Fruit fly (Drosophila melanogaster): ENCODE data around the gene CG2772.

Gene CG2772

DNA sequence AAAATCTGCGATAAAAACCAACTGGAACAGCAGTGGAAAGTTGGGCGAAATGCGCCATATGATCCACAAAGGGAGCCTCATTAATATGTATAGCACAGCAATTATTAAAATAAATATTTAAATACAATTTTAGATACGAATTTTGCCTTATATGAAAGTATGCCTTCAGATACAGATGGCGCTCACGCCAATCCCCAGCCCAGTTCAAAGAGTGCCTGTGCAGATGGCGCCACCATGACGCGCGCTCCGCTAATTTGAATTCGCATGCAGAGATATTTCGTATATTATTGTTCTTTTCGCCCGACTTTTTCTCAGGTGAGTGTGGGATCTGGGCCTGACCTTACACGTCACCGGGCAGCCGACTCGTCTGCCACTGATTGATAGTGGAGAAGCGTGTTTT lies 26.4 kb downstream of the CG2772 start, which contains the start of gene Pgant4 (continued):
- TF ChIP-seq fkh (GFP tag; optimal IDR thresholded peaks at IDR 0.05) (no peak), vri (GFP tag; optimal IDR thresholded peaks at IDR 0.05) (no peak), CG32006 (GFP tag; optimal IDR thresholded peaks at IDR 0.05) (no peak), Ets96B (tag; optimal IDR thresholded peaks at IDR 0.05) (no peak), Blimp-1 (GFP tag; optimal IDR thresholded peaks at IDR 0.05) (no peak), dac (GFP tag; optimal IDR thresholded peaks at IDR 0.05) (no peak)

DNA sequence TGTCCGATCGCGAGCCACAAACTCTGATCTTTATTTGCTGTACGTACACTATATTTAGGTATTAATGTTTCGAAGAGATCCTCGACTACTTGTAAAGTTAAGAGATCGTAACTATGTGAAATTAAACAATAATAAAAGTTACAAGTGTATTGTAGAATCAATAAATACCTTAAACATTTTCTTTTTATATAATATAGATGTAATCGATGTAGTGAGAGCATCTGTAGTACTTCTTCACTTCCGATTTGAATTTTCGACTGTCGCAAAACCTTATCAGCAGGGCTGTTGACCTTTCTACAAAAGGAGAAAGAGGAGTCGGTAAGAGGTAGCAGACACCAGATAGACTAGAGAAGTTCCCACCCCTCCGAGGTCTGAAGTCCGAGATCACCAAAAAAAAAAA lies 29.4 kb downstream of the CG2772 start:
- TF ChIP-seq Ets96B (tag; optimal IDR thresholded peaks at IDR 0.05) (peak; percentile 21), CG3032 (tag; optimal IDR thresholded peaks at IDR 0.05) (peak; percentile 17), esn (GFP tag; optimal IDR thresholded peaks at IDR 0.05) (peak; percentile 56), CG6792 (GFP tag; optimal IDR thresholded peaks at IDR 0.05) (no peak), CG32006 (GFP tag; optimal IDR thresholded peaks at IDR 0.05) (no peak), CG4318 (GFP tag; optimal IDR thresholded peaks at IDR 0.05) (no peak), CG7368 (GFP tag; optimal IDR thresholded peaks at IDR 0.05) (no peak), acj6 (GFP tag; optimal IDR thresholded peaks at IDR 0.05) (peak; percentile 2), CG6276 (GFP tag; optimal IDR thresholded peaks at IDR 0.05) (no peak), CG15336 (GFP tag; IDR thresholded peaks at IDR 0.05) (no peak), lz (GFP tag; optimal IDR thresholded peaks at IDR 0.05) (peak; percentile 28), cyc (GFP tag; optimal IDR thresholded peaks at IDR 0.05) (peak; percentile 15), achi (GFP tag; optimal IDR thresholded peaks at IDR 0.05) (no peak), Hr38 (GFP tag; optimal IDR thresholded peaks at IDR 0.05) (no peak), Sox14 (GFP tag; optimal IDR thresholded peaks at IDR 0.05) (no peak), CG11902 (GFP tag; optimal IDR thresholded peaks at IDR 0.05) (no peak), Sox102F (GFP tag; optimal IDR thresholded peaks at IDR 0.05) (no peak), OdsH (GFP tag; optimal IDR thresholded peaks at IDR 0.05) (no peak), Eip78C (GFP tag) (peak; percentile 81), Hr39 (GFP tag; optimal IDR thresholded peaks at IDR 0.05) (peak; percentile 5), CG31627 (GFP tag; optimal IDR thresholded peaks at IDR 0.05) (peak; percentile 18), topi (GFP tag; optimal IDR thresholded peaks at IDR 0.05) (peak; percentile 27), Met (GFP tag; optimal IDR thresholded peaks at IDR 0.05) (no peak), CG10631 (GFP tag; optimal IDR thresholded peaks at IDR 0.05) (no peak), Hr4 (GFP tag; optimal IDR thresholded peaks at IDR 0.05) (no peak), svp (GFP tag) (peak; percentile 99), salr (GFP tag; optimal IDR thresholded peaks at IDR 0.05) (no peak), CG8632 (GFP tag; optimal IDR thresholded peaks at IDR 0.05) (no peak), CG10669 (GFP tag; optimal IDR thresholded peaks at IDR 0.05) (peak; percentile 2), CG6163 (GFP tag; IDR thresholded peaks at IDR 0.05) (no peak)

DNA sequence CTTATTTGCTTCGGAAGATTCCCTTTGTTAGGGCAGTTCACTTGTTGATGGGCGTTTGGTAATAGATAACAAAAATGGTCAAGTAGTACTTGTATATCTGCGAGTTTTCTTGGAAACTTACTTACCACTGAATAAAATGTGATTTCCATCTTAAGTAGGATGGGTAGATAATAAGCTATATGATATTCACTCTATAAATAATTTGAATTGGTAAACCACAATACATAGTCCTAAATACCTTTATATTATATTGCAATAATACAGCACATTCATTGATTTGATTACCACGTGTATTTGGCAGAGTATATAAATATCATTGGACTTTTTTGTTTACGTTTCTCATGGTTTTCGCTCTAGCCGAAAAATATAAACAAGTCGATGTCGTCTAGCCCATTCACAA lies 30.2 kb downstream of the CG2772 start:
- TF ChIP-seq Eip78C (GFP tag) (peak; percentile 68), fkh (GFP tag; optimal IDR thresholded peaks at IDR 0.05) (peak; percentile 49), CG15336 (GFP tag; IDR thresholded peaks at IDR 0.05) (0 out of 2 replicates have a peak, but pooled peaks have one; percentile 26), ss (GFP tag; optimal IDR thresholded peaks at IDR 0.05) (no peak)

DNA sequence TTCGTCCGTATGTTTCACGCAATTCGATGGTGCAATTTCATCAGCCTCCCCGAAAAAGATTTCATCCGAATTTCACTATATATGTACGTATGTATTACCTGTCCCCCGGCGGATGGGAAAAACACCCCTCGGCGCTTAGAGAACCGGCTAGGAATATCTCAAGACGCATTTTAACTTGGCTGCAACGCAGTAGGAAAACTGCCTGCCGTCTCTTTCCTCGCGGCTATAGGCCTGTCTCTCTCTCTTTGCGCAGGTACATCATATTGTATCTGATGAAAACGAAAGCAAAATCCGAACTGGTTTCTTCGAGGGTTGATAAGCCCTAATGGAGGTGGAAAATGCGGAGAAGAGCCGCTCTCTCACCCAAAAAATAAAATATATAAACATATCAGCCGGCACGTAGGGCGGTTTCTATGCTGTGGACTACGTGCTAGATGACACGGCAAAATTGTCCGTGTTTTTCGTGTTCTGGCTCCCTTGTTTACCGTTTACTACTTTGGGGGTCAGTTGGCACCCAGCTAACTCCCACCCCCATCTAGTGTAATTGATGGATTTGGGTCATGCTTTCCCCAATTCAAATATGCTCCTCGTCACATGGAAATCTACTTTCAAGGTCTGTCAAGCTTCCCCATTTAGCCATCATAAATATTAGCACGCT lies 30.7 kb downstream of the CG2772 start:
- TF ChIP-seq Blimp-1 (GFP tag; optimal IDR thresholded peaks at IDR 0.05) (peak; percentile 70), dsx (GFP tag; optimal IDR thresholded peaks at IDR 0.05; ENCODE audit: poor library complexity, severe bottlenecking) (no peak), CG3032 (tag; optimal IDR thresholded peaks at IDR 0.05) (no peak), achi (GFP tag; optimal IDR thresholded peaks at IDR 0.05) (no peak), eg (GFP tag; IDR thresholded peaks at IDR 0.05) (no peak), Sox14 (GFP tag; optimal IDR thresholded peaks at IDR 0.05) (no peak), CG9139 (GFP tag; optimal IDR thresholded peaks at IDR 0.05) (no peak), topi (GFP tag; optimal IDR thresholded peaks at IDR 0.05) (no peak), OdsH (GFP tag; optimal IDR thresholded peaks at IDR 0.05) (no peak), CG8319 (GFP tag; optimal IDR thresholded peaks at IDR 0.05) (no peak), Eip78C (GFP tag) (peak; percentile 27), Gug (GFP tag; IDR thresholded peaks at IDR 0.05) (no peak), svp (GFP tag) (no peak), CG6792 (GFP tag; optimal IDR thresholded peaks at IDR 0.05) (no peak)
